Fruit fly (Drosophila melanogaster): ENCODE measurements around the gene CIAPIN1.
A peak's percentile ranks its signal among the peaks of the same experiment; 100 is the strongest.

Gene CIAPIN1

DNA sequence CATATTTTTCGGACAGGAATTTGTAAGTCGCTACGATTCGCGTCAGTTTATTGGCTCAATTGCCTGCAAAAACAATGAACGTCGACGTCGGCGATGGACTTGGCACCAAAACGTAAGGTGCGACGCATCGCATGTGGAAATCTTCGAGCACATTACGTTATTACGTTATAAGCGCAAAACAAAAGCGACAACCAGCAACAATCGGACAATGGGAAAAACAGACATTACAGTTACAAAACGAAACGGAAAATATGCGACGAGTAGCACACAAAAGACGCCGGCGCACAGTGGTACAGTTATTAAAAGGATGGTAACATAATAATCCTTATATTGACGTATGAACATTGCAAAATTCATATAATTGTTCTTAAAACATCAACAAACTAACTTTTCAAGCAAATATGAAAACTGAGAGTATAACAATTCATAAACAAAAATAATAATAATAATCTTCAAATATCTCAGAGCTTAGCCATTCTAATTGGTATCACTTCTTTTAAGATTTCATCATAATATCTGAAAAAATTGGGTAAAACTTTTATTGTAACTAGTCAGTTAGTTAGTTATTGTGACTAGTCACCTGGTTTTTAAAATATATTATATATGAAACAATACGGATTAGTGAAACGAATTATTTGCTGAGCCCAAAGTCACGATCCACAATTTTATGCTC is 43.7 kb downstream of the CIAPIN1 start (continued):
- 0 out of 3 replicates have a peak, but pooled peaks have one; percentile 15 for TF ChIP-seq CG11695 (GFP tag; IDR thresholded peaks at IDR 0.05)
- TF ChIP-seq CG12744 (GFP tag; optimal IDR thresholded peaks at IDR 0.05): no peak
- no peak for TF ChIP-seq gsb (GFP tag; IDR thresholded peaks at IDR 0.05)
- no peak for TF ChIP-seq Tbp (GFP tag; optimal IDR thresholded peaks at IDR 0.05)
- TF ChIP-seq Ets65A (GFP tag): no peak
- no peak for TF ChIP-seq CG4424 (GFP tag; optimal IDR thresholded peaks at IDR 0.05)
- no peak for TF ChIP-seq CG3163 (GFP tag; optimal IDR thresholded peaks at IDR 0.05)
- TF ChIP-seq Hr39 (optimal IDR thresholded peaks at IDR 0.05): no peak
- TF ChIP-seq Jarid2 (GFP tag; optimal IDR thresholded peaks at IDR 0.05): no peak
- no peak for TF ChIP-seq YL-1 (GFP tag; optimal IDR thresholded peaks at IDR 0.05)
- TF ChIP-seq grau (tag; optimal IDR thresholded peaks at IDR 0.05): peak; percentile 32
- TF ChIP-seq CG8765 (GFP tag; IDR thresholded peaks at IDR 0.05): no peak
- TF ChIP-seq CrebB (tag; optimal IDR thresholded peaks at IDR 0.05): no peak
- TF ChIP-seq gt (GFP tag; IDR thresholded peaks at IDR 0.05): no peak
- no peak for TF ChIP-seq vnd (GFP tag; IDR thresholded peaks at IDR 0.05; ENCODE audit: partially characterized antibody)
- no peak for TF ChIP-seq CG6175 (GFP tag; IDR thresholded peaks at IDR 0.05)
- TF ChIP-seq CG2129 (GFP tag; IDR thresholded peaks at IDR 0.05; ENCODE audit: partially characterized antibody): no peak
- peak; percentile 52 for TF ChIP-seq Sox102F (GFP tag; optimal IDR thresholded peaks at IDR 0.05)
- TF ChIP-seq ind (GFP tag; optimal IDR thresholded peaks at IDR 0.05): no peak
- no peak for TF ChIP-seq sr (GFP tag; IDR thresholded peaks at IDR 0.05)
- no peak for TF ChIP-seq NFAT (GFP tag; IDR thresholded peaks at IDR 0.05)
- no peak for TF ChIP-seq CG1832 (GFP tag; optimal IDR thresholded peaks at IDR 0.05)
- no peak for TF ChIP-seq da (GFP tag; optimal IDR thresholded peaks at IDR 0.05)
- no peak for TF ChIP-seq CG11456 (GFP tag; IDR thresholded peaks at IDR 0.05)
- TF ChIP-seq sqz (GFP tag; optimal IDR thresholded peaks at IDR 0.05): no peak
- TF ChIP-seq CG11696 (GFP tag; IDR thresholded peaks at IDR 0.05): no peak
- no peak for TF ChIP-seq CG3847 (GFP tag; IDR thresholded peaks at IDR 0.05)
- no peak for TF ChIP-seq zf30C (GFP tag; optimal IDR thresholded peaks at IDR 0.05)
- peak; percentile 15 for TF ChIP-seq CG2678 (tag; optimal IDR thresholded peaks at IDR 0.05)
- no peak for TF ChIP-seq nerfin-1 (tag; optimal IDR thresholded peaks at IDR 0.05)
- TF ChIP-seq dpn (GFP tag; optimal IDR thresholded peaks at IDR 0.05): no peak
- TF ChIP-seq tna (GFP tag; IDR thresholded peaks at IDR 0.05; ENCODE audit: partially characterized antibody): no peak
- no peak for TF ChIP-seq z (GFP tag; IDR thresholded peaks at IDR 0.05)
- no peak for TF ChIP-seq CG10366 (GFP tag; IDR thresholded peaks at IDR 0.05)
- no peak for TF ChIP-seq crc (GFP tag; optimal IDR thresholded peaks at IDR 0.05)
- TF ChIP-seq Antp (GFP tag; optimal IDR thresholded peaks at IDR 0.05): no peak
- no peak for TF ChIP-seq CG18476 (GFP tag; optimal IDR thresholded peaks at IDR 0.05)
- TF ChIP-seq CG13424 (tag; optimal IDR thresholded peaks at IDR 0.05): peak; percentile 23
- no peak for TF ChIP-seq CG8089 (GFP tag; optimal IDR thresholded peaks at IDR 0.05)
- TF ChIP-seq odd (GFP tag; optimal IDR thresholded peaks at IDR 0.05): peak; percentile 13
- no peak for TF ChIP-seq CG12769 (tag; optimal IDR thresholded peaks at IDR 0.05)
- no peak for TF ChIP-seq hb (GFP tag; IDR thresholded peaks at IDR 0.05; ENCODE audit: partially characterized antibody)
- no peak for TF ChIP-seq Lpt (GFP tag; optimal IDR thresholded peaks at IDR 0.05)
- no peak for TF ChIP-seq Nf-YA (GFP tag; IDR thresholded peaks at IDR 0.05)
- peak; percentile 69 for TF ChIP-seq gem (tag; optimal IDR thresholded peaks at IDR 0.05)
- no peak for TF ChIP-seq Poxn (GFP tag; IDR thresholded peaks at IDR 0.05)
- no peak for TF ChIP-seq lmd (GFP tag; IDR thresholded peaks at IDR 0.05)
- no peak for TF ChIP-seq wdn (GFP tag; IDR thresholded peaks at IDR 0.05)
- no peak for TF ChIP-seq stwl (tag; optimal IDR thresholded peaks at IDR 0.05)
- no peak for TF ChIP-seq CG33557 (GFP tag; optimal IDR thresholded peaks at IDR 0.05)
- peak; percentile 6 for TF ChIP-seq CoRest (tag; optimal IDR thresholded peaks at IDR 0.05)
- TF ChIP-seq dmrt99B (tag; optimal IDR thresholded peaks at IDR 0.05): peak; percentile 35
